Worm (Caenorhabditis elegans) whole organism, L3 larva: ENCODE measurements around the gene Y75B12B.11.

Source experiments
- R02D3.7 ChIP-seq: fragments of 150-350 bp; optimal IDR thresholded peaks from 2 replicates; lab custom pipeline; 2014; ENCODE audit warnings: missing biosample characterization, missing genetic modification characterization
- ceh-28 ChIP-seq: fragments of 150-350 bp; optimal IDR thresholded peaks from 2 replicates; lab custom pipeline; 2014; ENCODE audit warnings: missing biosample characterization, missing genetic modification reagents, missing genetic modification characterization
- elt-2 ChIP-seq: sonication (generic microtip); optimal IDR thresholded peaks from 2 replicates; lab custom pipeline; 2016; ENCODE audit warnings: missing genetic modification reagents, mild to moderate bottlenecking, missing genetic modification characterization, missing compliant biosample characterization
- elt-3 ChIP-seq, 3 experiments: fragments of 150-350 bp in 1 of 3; sonication (generic microtip) in 2 of 3; optimal IDR thresholded peaks; 2 replicates in 2 of 3; 4 replicates in 1 of 3; lab custom pipeline; 2014 to 2017; ENCODE audit warnings: missing biosample characterization in 3 of 3, missing genetic modification characterization in 3 of 3
- fkh-2 ChIP-seq: fragments of 150-350 bp; optimal IDR thresholded peaks from 2 replicates; lab custom pipeline; 2014; ENCODE audit warnings: missing biosample characterization, missing genetic modification reagents, missing genetic modification characterization
- lin-39 ChIP-seq: fragments of 150-350 bp; optimal IDR thresholded peaks from 2 replicates; lab custom pipeline; 2018; ENCODE audit warnings: missing biosample characterization, missing genetic modification reagents, missing genetic modification characterization
- mdl-1 ChIP-seq: fragments of 150-350 bp; optimal IDR thresholded peaks from 2 replicates; lab custom pipeline; 2014; ENCODE audit warnings: missing biosample characterization, missing genetic modification characterization
- nhr-23 ChIP-seq: fragments of 150-350 bp; optimal IDR thresholded peaks from 2 replicates; lab custom pipeline; 2014; ENCODE audit warnings: missing biosample characterization, missing genetic modification reagents, missing genetic modification characterization
- nhr-25 ChIP-seq: sonication (generic microtip); optimal IDR thresholded peaks from 2 replicates; lab custom pipeline; 2017; ENCODE audit warnings: missing biosample characterization, missing genetic modification characterization
- pha-4 ChIP-seq: fragments of 150-350 bp; optimal IDR thresholded peaks from 2 replicates; lab custom pipeline; 2014; ENCODE audit warnings: missing biosample characterization, missing genetic modification reagents, missing genetic modification characterization
- pqm-1 ChIP-seq: fragments of 150-350 bp; optimal IDR thresholded peaks from 2 replicates; lab custom pipeline; 2017; ENCODE audit warnings: missing biosample characterization, missing genetic modification characterization, inconsistent platforms
- unc-62 ChIP-seq: fragments of 150-350 bp; sonication (generic microtip); optimal IDR thresholded peaks from 4 replicates; lab custom pipeline; 2014; ENCODE audit warnings: missing biosample characterization, missing genetic modification reagents, missing genetic modification characterization
- ztf-4 ChIP-seq: fragments of 150-350 bp; optimal IDR thresholded peaks from 2 replicates; lab custom pipeline; 2014; ENCODE audit warnings: missing biosample characterization, missing genetic modification characterization

ce11 chrV:15192377-15192776 lies 1.3 kb downstream of the Y75B12B.11 start, which contains the start of gene plc-2:
- TF ChIP-seq unc-62 = no peak
- no peak for TF ChIP-seq nhr-25 (tag; lab: Kevin White, UChicago)
- peak; percentile 78 for TF ChIP-seq pqm-1 (tag; lab: Kevin White, UChicago)
- TF ChIP-seq R02D3.7 = no peak
- TF ChIP-seq fkh-2 (tag; lab: Kevin White, UChicago) = no peak
- peak; percentile 44 for TF ChIP-seq pha-4 (tag; lab: Kevin White, UChicago)
- no peak for TF ChIP-seq nhr-23
- no peak for TF ChIP-seq elt-3 (tag; optimal IDR thresholded peaks at IDR 0.05; lab: Kevin White, UChicago)
- no peak for TF ChIP-seq mdl-1 (tag; lab: Kevin White, UChicago)
- no peak for TF ChIP-seq ztf-4 (tag; lab: Kevin White, UChicago)
- no peak for TF ChIP-seq lin-39 (tag; lab: Kevin White, UChicago)
- TF ChIP-seq elt-2 = peak; percentile 82
- no peak for TF ChIP-seq ceh-28 (tag; lab: Kevin White, UChicago)
